Fruit fly (Drosophila melanogaster): Measurements from ENCODE around the gene CG9692.
A peak's percentile ranks its signal among the peaks of the same experiment; 100 is the strongest.

The CG9692 gene

dm6 chr3L:16704673-16705072, at the start of gene CG9692:
TSS of gene CG9692 (plus strand) at chr3L:16704973.
- TF ChIP-seq CG12605 (GFP tag; IDR thresholded peaks at IDR 0.05) = no peak
- TF ChIP-seq CG8301 (tag; optimal IDR thresholded peaks at IDR 0.05) = no peak
- no peak for TF ChIP-seq CG4496 (GFP tag; IDR thresholded peaks at IDR 0.05)
- TF ChIP-seq CG17806 (tag; optimal IDR thresholded peaks at IDR 0.05) = no peak
- no peak for TF ChIP-seq CG9948 (tag; optimal IDR thresholded peaks at IDR 0.05)
- TF ChIP-seq Ets98B (GFP tag; IDR thresholded peaks at IDR 0.05) = no peak
- TF ChIP-seq rn (GFP tag; IDR thresholded peaks at IDR 0.05) = no peak
- TF ChIP-seq CG15710 (tag; optimal IDR thresholded peaks at IDR 0.05) = no peak

- TF ChIP-seq CG14655 (GFP tag; optimal IDR thresholded peaks at IDR 0.05) (peak; percentile 68), fd96Ca (GFP tag; IDR thresholded peaks at IDR 0.05) (peak; percentile 11; the same call in 1 of the 3 replicates), CG17806 (tag; optimal IDR thresholded peaks at IDR 0.05) (peak; percentile 25), CG15710 (tag; optimal IDR thresholded peaks at IDR 0.05) (peak; percentile 21), Pif1B (GFP tag; optimal IDR thresholded peaks at IDR 0.05) (no peak), gl (tag; optimal IDR thresholded peaks at IDR 0.05) (no peak), CG9948 (tag; optimal IDR thresholded peaks at IDR 0.05) (peak; percentile 58), CG12605 (GFP tag; IDR thresholded peaks at IDR 0.05) (no peak), CG8159 (tag; optimal IDR thresholded peaks at IDR 0.05) (peak; percentile 51), D1 (tag; optimal IDR thresholded peaks at IDR 0.05) (no peak), CG13204 (GFP tag; optimal IDR thresholded peaks at IDR 0.05) (no peak), Pif1A (GFP tag; optimal IDR thresholded peaks at IDR 0.05) (no peak), CG34367 (tag; optimal IDR thresholded peaks at IDR 0.05) (peak; percentile 6), EcR (GFP tag; optimal IDR thresholded peaks at IDR 0.05) (no peak), CG32121 (GFP tag; IDR thresholded peaks at IDR 0.05) (no peak), CG10348 (GFP tag; IDR thresholded peaks at IDR 0.05) (no peak), Snoo (tag; optimal IDR thresholded peaks at IDR 0.05) (no peak), CG4496 (GFP tag; IDR thresholded peaks at IDR 0.05) (no peak), CG8301 (tag; optimal IDR thresholded peaks at IDR 0.05) (peak; percentile 55), rn (GFP tag; IDR thresholded peaks at IDR 0.05) (no peak), Ets98B (GFP tag; IDR thresholded peaks at IDR 0.05) (no peak)
These were observed 47.8 kb upstream of the CG9692 start for dm6 chr3L:16657014-16657413.

- TF ChIP-seq EcR (GFP tag; optimal IDR thresholded peaks at IDR 0.05) (no peak), Pif1B (GFP tag; optimal IDR thresholded peaks at IDR 0.05) (no peak), CG12605 (GFP tag; IDR thresholded peaks at IDR 0.05) (no peak), Ets98B (GFP tag; IDR thresholded peaks at IDR 0.05) (no peak), CG15710 (tag; optimal IDR thresholded peaks at IDR 0.05) (no peak), CG8159 (tag; optimal IDR thresholded peaks at IDR 0.05) (no peak), CG9948 (tag; optimal IDR thresholded peaks at IDR 0.05) (no peak), CG14655 (GFP tag; optimal IDR thresholded peaks at IDR 0.05) (no peak)
These were observed 45.7 kb upstream of the CG9692 start for dm6 chr3L:16659099-16659498.

dm6 chr3L:16659959-16660870, 44.6 kb upstream of the CG9692 start:
- TF ChIP-seq fd96Ca (GFP tag; IDR thresholded peaks at IDR 0.05) = peak; percentile 95
- peak; percentile 90 for TF ChIP-seq gl (tag; optimal IDR thresholded peaks at IDR 0.05)
- peak; percentile 84 for TF ChIP-seq CG13204 (GFP tag; optimal IDR thresholded peaks at IDR 0.05)
- TF ChIP-seq Ets98B (GFP tag; IDR thresholded peaks at IDR 0.05) = peak; percentile 89
- peak; percentile 7 for TF ChIP-seq EcR (GFP tag; optimal IDR thresholded peaks at IDR 0.05)
- peak; percentile 96 for TF ChIP-seq Pif1B (GFP tag; optimal IDR thresholded peaks at IDR 0.05)
- TF ChIP-seq CG8301 (tag; optimal IDR thresholded peaks at IDR 0.05) = peak; percentile 97
- TF ChIP-seq CG17806 (tag; optimal IDR thresholded peaks at IDR 0.05) = peak; percentile 96
- peak; percentile 94 for TF ChIP-seq CG32121 (GFP tag; IDR thresholded peaks at IDR 0.05)
- peak; percentile 99 for TF ChIP-seq CG14655 (GFP tag; optimal IDR thresholded peaks at IDR 0.05)
- TF ChIP-seq CG34367 (tag; optimal IDR thresholded peaks at IDR 0.05) = peak; percentile 92
- peak; percentile 98 for TF ChIP-seq D1 (tag; optimal IDR thresholded peaks at IDR 0.05)
- peak; percentile 96 for TF ChIP-seq rn (GFP tag; IDR thresholded peaks at IDR 0.05)
- TF ChIP-seq Pif1A (GFP tag; optimal IDR thresholded peaks at IDR 0.05) = peak; percentile 97
- peak; percentile 98 for TF ChIP-seq CG8159 (tag; optimal IDR thresholded peaks at IDR 0.05)
- TF ChIP-seq CG4496 (GFP tag; IDR thresholded peaks at IDR 0.05) = peak; percentile 96
- TF ChIP-seq CG15710 (tag; optimal IDR thresholded peaks at IDR 0.05) = peak; percentile 98
- peak; percentile 97 for TF ChIP-seq Snoo (tag; optimal IDR thresholded peaks at IDR 0.05)
- TF ChIP-seq CG12605 (GFP tag; IDR thresholded peaks at IDR 0.05) = peak; percentile 87
- TF ChIP-seq CG9948 (tag; optimal IDR thresholded peaks at IDR 0.05) = peak; percentile 98
- peak; percentile 75; the same call in 1 of the 2 replicates for TF ChIP-seq CG10348 (GFP tag; IDR thresholded peaks at IDR 0.05)

- TF ChIP-seq gl (tag; optimal IDR thresholded peaks at IDR 0.05) = peak; percentile 70
- TF ChIP-seq CG32121 (GFP tag; IDR thresholded peaks at IDR 0.05) = peak; percentile 63; the same call in 1 of the 2 replicates
- TF ChIP-seq Snoo (tag; optimal IDR thresholded peaks at IDR 0.05) = peak; percentile 62
- peak; percentile 90 for TF ChIP-seq CG14655 (GFP tag; optimal IDR thresholded peaks at IDR 0.05)
- TF ChIP-seq CG9948 (tag; optimal IDR thresholded peaks at IDR 0.05) = peak; percentile 81
- peak; percentile 66 for TF ChIP-seq Ets98B (GFP tag; IDR thresholded peaks at IDR 0.05)
- TF ChIP-seq CG10348 (GFP tag; IDR thresholded peaks at IDR 0.05) = no peak
- peak; percentile 85 for TF ChIP-seq fd96Ca (GFP tag; IDR thresholded peaks at IDR 0.05)
- peak; percentile 88 for TF ChIP-seq CG8159 (tag; optimal IDR thresholded peaks at IDR 0.05)
- peak; percentile 79 for TF ChIP-seq CG17806 (tag; optimal IDR thresholded peaks at IDR 0.05)
- TF ChIP-seq EcR (GFP tag; optimal IDR thresholded peaks at IDR 0.05) = peak; percentile 64
- TF ChIP-seq D1 (tag; optimal IDR thresholded peaks at IDR 0.05) = peak; percentile 85
- peak; percentile 69 for TF ChIP-seq CG12605 (GFP tag; IDR thresholded peaks at IDR 0.05)
- TF ChIP-seq Pif1A (GFP tag; optimal IDR thresholded peaks at IDR 0.05) = peak; percentile 93
- TF ChIP-seq CG15710 (tag; optimal IDR thresholded peaks at IDR 0.05) = peak; percentile 44
- no peak for TF ChIP-seq rn (GFP tag; IDR thresholded peaks at IDR 0.05)
- peak; percentile 91 for TF ChIP-seq CG8301 (tag; optimal IDR thresholded peaks at IDR 0.05)
- TF ChIP-seq CG34367 (tag; optimal IDR thresholded peaks at IDR 0.05) = peak; percentile 27
- TF ChIP-seq Pif1B (GFP tag; optimal IDR thresholded peaks at IDR 0.05) = peak; percentile 84
- no peak for TF ChIP-seq CG13204 (GFP tag; optimal IDR thresholded peaks at IDR 0.05)
- TF ChIP-seq CG4496 (GFP tag; IDR thresholded peaks at IDR 0.05) = peak; percentile 50
These were observed 43.3 kb upstream of the CG9692 start, which contains the start of gene Baldspot for dm6 chr3L:16661167-16662109. TSS of gene Baldspot (minus strand) at chr3L:16661615.

All from whole organism, pupa.